Worm (Caenorhabditis elegans): ENCODE data around the gene copd-1.

copd-1 gene

DNA sequence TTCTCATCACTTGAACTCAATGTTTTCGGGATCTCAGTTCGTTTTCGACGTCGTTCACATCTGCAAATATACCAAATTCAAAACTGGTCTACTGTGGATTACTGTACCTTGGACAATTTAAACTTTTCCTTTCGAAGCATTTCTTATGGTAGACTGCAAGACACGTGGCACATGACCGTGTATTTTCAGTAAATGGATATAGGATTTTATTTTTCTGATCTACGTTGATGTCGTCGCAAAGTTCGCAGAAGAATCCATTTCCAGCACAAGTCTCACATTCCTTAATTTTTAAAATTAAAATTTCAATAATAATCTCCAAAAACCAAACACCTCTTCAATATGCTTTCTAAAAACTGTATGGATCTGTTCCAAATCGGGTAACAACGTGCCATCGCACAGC is 35.3 kb downstream of the copd-1 start:
- TF ChIP-seq sea-2 (GFP tag; optimal IDR thresholded peaks at IDR 0.05) (no peak), elt-1 (tag; optimal IDR thresholded peaks at IDR 0.05) (no peak), nhr-12 (tag; optimal IDR thresholded peaks at IDR 0.05) (no peak)

- TF ChIP-seq unc-62 (GFP tag; optimal IDR thresholded peaks at IDR 0.05) (no peak), pqm-1 (tag; optimal IDR thresholded peaks at IDR 0.05) (no peak), ZK546.5 (tag; optimal IDR thresholded peaks at IDR 0.05) (no peak), nhr-77 (tag; optimal IDR thresholded peaks at IDR 0.05) (no peak)
Observed at ce11 chrIII:6587564-6587963, 37.2 kb downstream of the copd-1 start, which contains the start of gene ddo-3. Gene ddo-3 (plus strand): TSS chrIII:6587864.

DNA sequence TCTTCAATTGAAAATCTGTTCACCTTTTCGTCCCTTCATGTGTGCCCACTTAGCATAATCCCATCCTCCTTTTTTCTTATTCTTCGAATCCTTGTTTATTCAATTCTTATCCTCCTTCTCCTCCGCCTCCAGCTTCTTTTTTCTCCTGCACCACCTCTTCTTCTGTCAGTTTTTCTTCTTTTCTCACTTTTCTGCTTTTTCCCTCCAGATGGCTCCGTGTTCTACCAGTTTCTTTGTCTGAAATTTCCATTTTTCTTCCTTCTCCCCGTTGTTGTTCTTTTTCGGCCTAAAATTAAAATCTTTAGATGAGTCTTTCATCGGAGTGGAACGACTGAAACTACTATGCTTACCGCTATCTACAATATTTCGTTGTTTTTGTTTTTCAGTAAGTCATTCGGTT is 43.2 kb downstream of the copd-1 start, which contains the start of gene acr-21:
Gene acr-21, plus strand, starts transcription at position 301 of the 400 bp plus-strand sequence.
- TF ChIP-seq lin-15B (tag; optimal IDR thresholded peaks at IDR 0.05) (no peak), egl-5 (tag; optimal IDR thresholded peaks at IDR 0.05) (no peak), nhr-76 (tag; optimal IDR thresholded peaks at IDR 0.05) (no peak), fkh-10 (GFP tag; optimal IDR thresholded peaks at IDR 0.05) (peak; percentile 15)

DNA sequence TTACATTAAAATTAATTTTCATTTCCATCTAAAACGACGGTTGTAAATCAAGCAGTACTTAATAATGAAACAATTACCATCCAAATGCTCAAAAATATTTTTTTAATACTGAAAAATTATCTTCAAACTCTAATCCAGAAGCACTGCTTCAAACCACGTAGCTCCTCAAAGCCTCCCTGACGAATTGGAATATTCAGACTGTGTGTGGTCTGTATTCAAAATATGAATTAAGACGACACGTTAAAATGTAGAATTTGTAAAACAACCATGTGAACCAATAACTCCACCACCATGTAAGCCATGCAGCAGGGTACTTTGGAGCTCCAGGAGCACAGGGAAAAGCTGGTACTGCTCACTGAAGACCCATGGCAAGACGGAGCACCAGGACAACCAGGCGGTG is 45.4 kb downstream of the copd-1 start, which contains the start of gene F27B3.8:
Gene F27B3.8, plus strand, starts transcription at position 301 of the 400 bp plus-strand sequence.
- TF ChIP-seq tbx-2 (tag; optimal IDR thresholded peaks at IDR 0.05) (no peak), fkh-2 (tag; optimal IDR thresholded peaks at IDR 0.05) (no peak), nhr-43 (tag; optimal IDR thresholded peaks at IDR 0.05; ENCODE audit: poor library complexity, severe bottlenecking) (no peak), fos-1 (tag; optimal IDR thresholded peaks at IDR 0.05) (no peak), egl-27 (tag; optimal IDR thresholded peaks at IDR 0.05) (no peak), mml-1 (tag; optimal IDR thresholded peaks at IDR 0.05) (no peak), ceh-28 (tag; optimal IDR thresholded peaks at IDR 0.05) (no peak), R02D3.7 (tag; optimal IDR thresholded peaks at IDR 0.05) (no peak), eor-1 (tag; optimal IDR thresholded peaks at IDR 0.05) (no peak), hmg-11 (tag; optimal IDR thresholded peaks at IDR 0.05) (no peak)

DNA sequence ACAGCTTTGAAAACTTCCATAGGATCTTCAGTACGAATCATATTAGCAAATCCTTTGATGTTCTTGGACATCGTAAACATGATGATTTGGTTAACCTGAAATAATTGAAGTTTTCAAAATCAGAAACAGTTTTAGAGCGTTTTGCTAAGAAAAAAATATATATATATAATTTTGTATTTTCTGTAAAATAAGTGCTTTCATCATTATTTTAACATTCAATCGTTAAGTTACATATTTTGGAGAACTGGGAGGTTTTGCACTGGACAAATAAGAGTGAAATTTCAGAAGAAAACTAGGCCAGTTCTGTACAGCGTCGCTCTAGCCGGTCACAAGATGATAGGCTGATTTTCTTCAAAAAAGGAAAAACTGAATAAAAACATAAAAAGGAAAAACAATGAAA is 46.3 kb downstream of the copd-1 start, which contains the start of gene F27B3.6:
Gene F27B3.6, minus strand, starts transcription at position 101 of the 400 bp plus-strand sequence.
- TF ChIP-seq mdl-1 (tag; optimal IDR thresholded peaks at IDR 0.05) = no peak
- no peak for TF ChIP-seq nhr-237 (tag; optimal IDR thresholded peaks at IDR 0.05)
- TF ChIP-seq unc-39 (tag; optimal IDR thresholded peaks at IDR 0.05) = no peak
- TF ChIP-seq fkh-2 (tag; optimal IDR thresholded peaks at IDR 0.05) = no peak
- TF ChIP-seq snpc-4 (tag; optimal IDR thresholded peaks at IDR 0.05) = no peak
- TF ChIP-seq ceh-9 (tag; optimal IDR thresholded peaks at IDR 0.05) = no peak
- TF ChIP-seq mml-1 (tag; optimal IDR thresholded peaks at IDR 0.05) = no peak
- TF ChIP-seq elt-1 (tag; optimal IDR thresholded peaks at IDR 0.05) = no peak
- no peak for TF ChIP-seq nhr-77 (tag; optimal IDR thresholded peaks at IDR 0.05)
- TF ChIP-seq nhr-25 (tag; optimal IDR thresholded peaks at IDR 0.05) = no peak
- no peak for TF ChIP-seq ceh-28 (tag; optimal IDR thresholded peaks at IDR 0.05)
- TF ChIP-seq lsy-12 (tag; optimal IDR thresholded peaks at IDR 0.05) = no peak
- TF ChIP-seq lin-39 (tag; optimal IDR thresholded peaks at IDR 0.05) = no peak
- TF ChIP-seq hmg-11 (tag; optimal IDR thresholded peaks at IDR 0.05) = no peak
- no peak for TF ChIP-seq pha-4 (tag; optimal IDR thresholded peaks at IDR 0.05)
- TF ChIP-seq tbx-2 (tag; optimal IDR thresholded peaks at IDR 0.05) = no peak
- no peak for TF ChIP-seq ztf-4 (tag; optimal IDR thresholded peaks at IDR 0.05)
- no peak for TF ChIP-seq sea-2 (GFP tag; optimal IDR thresholded peaks at IDR 0.05)
- no peak for TF ChIP-seq nhr-67 (tag; optimal IDR thresholded peaks at IDR 0.05)

ce11 chrIII:6577159-6577558 is 47.6 kb downstream of the copd-1 start:
- TF ChIP-seq aly-2 (tag; optimal IDR thresholded peaks at IDR 0.05) = no peak
- TF ChIP-seq daf-12 (tag; optimal IDR thresholded peaks at IDR 0.05) = no peak
- TF ChIP-seq eor-1 (tag; optimal IDR thresholded peaks at IDR 0.05) = no peak
- no peak for TF ChIP-seq nhr-76 (tag; optimal IDR thresholded peaks at IDR 0.05)
- TF ChIP-seq ztf-11 (tag; optimal IDR thresholded peaks at IDR 0.05) = no peak
- TF ChIP-seq ceh-28 (tag; optimal IDR thresholded peaks at IDR 0.05) = no peak
- TF ChIP-seq lin-39 (tag; optimal IDR thresholded peaks at IDR 0.05) = no peak
- no peak for TF ChIP-seq ama-1 (optimal IDR thresholded peaks at IDR 0.05)
- no peak for TF ChIP-seq ceh-9 (tag; optimal IDR thresholded peaks at IDR 0.05)
- no peak for TF ChIP-seq mml-1 (tag; optimal IDR thresholded peaks at IDR 0.05)
- no peak for TF ChIP-seq lin-15B (tag; optimal IDR thresholded peaks at IDR 0.05)
- TF ChIP-seq sea-2 (GFP tag; optimal IDR thresholded peaks at IDR 0.05) = no peak
- TF ChIP-seq fkh-2 (tag; optimal IDR thresholded peaks at IDR 0.05) = no peak
- no peak for TF ChIP-seq nfya-1 (tag; optimal IDR thresholded peaks at IDR 0.05; ENCODE audit: insufficient read depth)
- no peak for TF ChIP-seq egl-27 (tag; optimal IDR thresholded peaks at IDR 0.05)

All from whole organism, L3 larva.